Worm (Caenorhabditis elegans) whole organism, young adult: ENCODE measurements around the gene srd-8.

Source experiments
- B0019.2 ChIP-seq: fragments of 200-800 bp; sonication (Bioruptor generic); conservative IDR thresholded peaks from 2 replicates; pipeline ENCODE4 v1.3.6; 2022; ENCODE audit warnings: missing genetic modification reagents, missing genetic modification characterization, missing compliant biosample characterization
- B0035.1 ChIP-seq: sonication (generic microtip); optimal IDR thresholded peaks from 2 replicates; lab custom pipeline; 2016; ENCODE audit warnings: missing genetic modification characterization, mild to moderate bottlenecking, missing compliant biosample characterization, missing genotype, missing genetic modification reagents
- B0261.1 ChIP-seq: sonication (generic microtip); optimal IDR thresholded peaks from 2 replicates; lab custom pipeline; 2016; ENCODE audit warnings: mild to moderate bottlenecking, missing genetic modification characterization, moderate library complexity, missing compliant biosample characterization
- C06A6.2 ChIP-seq: fragments of 200-800 bp; sonication (Bioruptor generic); conservative IDR thresholded peaks from 2 replicates; pipeline ENCODE4 v1.3.6; 2022; ENCODE audit warnings: missing genetic modification characterization, missing compliant biosample characterization
- D2030.7 ChIP-seq: fragments of 200-800 bp; sonication (Bioruptor generic); IDR thresholded peaks from 2 replicates; pipeline ENCODE4 v1.3.6; 2022; ENCODE audit warnings: missing genetic modification reagents, missing genetic modification characterization, missing compliant biosample characterization
- F33H1.4 ChIP-seq: fragments of 200-800 bp; sonication (Bioruptor generic); IDR thresholded peaks from 2 replicates; pipeline ENCODE4 v1.3.6; 2022; ENCODE audit warnings: missing genetic modification reagents, missing genetic modification characterization, missing compliant biosample characterization
- F37B4.10 ChIP-seq: fragments of 200-800 bp; sonication (Bioruptor generic); IDR thresholded peaks from 2 replicates; pipeline ENCODE4 v1.3.6; 2022; ENCODE audit warnings: missing genetic modification characterization, missing compliant biosample characterization
- K11D2.4 ChIP-seq: fragments of 200-800 bp; sonication (Bioruptor generic); IDR thresholded peaks from 2 replicates; pipeline ENCODE4 v1.3.6; 2022; ENCODE audit warnings: missing genetic modification reagents, missing genetic modification characterization, missing compliant biosample characterization
- K12H6.12 ChIP-seq: fragments of 200-800 bp; sonication (Bioruptor generic); optimal IDR thresholded peaks from 2 replicates; lab custom pipeline; 2018; ENCODE audit warnings: mild to moderate bottlenecking, missing genetic modification characterization, missing compliant biosample characterization
- Y79H2A.3 ChIP-seq: fragments of 200-800 bp; sonication (Bioruptor generic); conservative IDR thresholded peaks from 2 replicates; pipeline ENCODE4 v1.3.6; 2022; ENCODE audit warnings: missing genetic modification reagents, missing genetic modification characterization, missing compliant biosample characterization
- Y95B8A.8 ChIP-seq: fragments of 200-800 bp; sonication (Bioruptor generic); IDR thresholded peaks from 2 replicates; pipeline ENCODE4 v1.3.6; 2022; ENCODE audit warnings: missing genetic modification reagents, missing genetic modification characterization, missing compliant biosample characterization
- ZK185.1 ChIP-seq: sonication (generic microtip); optimal IDR thresholded peaks from 2 replicates; lab custom pipeline; 2016; ENCODE audit warnings: mild to moderate bottlenecking, missing genetic modification characterization, missing compliant biosample characterization; ENCODE audit not compliant: poor library complexity, severe bottlenecking
- ama-1 ChIP-seq, 3 experiments: fragments of 150-350 bp in 1 of 3; sonication (generic microtip) in 2 of 3; optimal IDR thresholded peaks; 2 replicates each; lab custom pipeline; 2014 to 2018; ENCODE audit warnings: missing biosample characterization in 2 of 3, missing genetic modification characterization in 2 of 3, missing genetic modification reagents in 2 of 3
- aptf-3 ChIP-seq: fragments of 200-800 bp; sonication (Bioruptor generic); IDR thresholded peaks from 2 replicates; pipeline ENCODE4 v1.3.6; 2022; ENCODE audit warnings: missing genetic modification characterization, missing compliant biosample characterization
- atf-7 ChIP-seq: sonication (generic microtip); optimal IDR thresholded peaks from 2 replicates; lab custom pipeline; 2017; ENCODE audit warnings: mild to moderate bottlenecking, missing genetic modification characterization, missing compliant biosample characterization
- attf-3 ChIP-seq: fragments of 200-800 bp; sonication (Bioruptor generic); conservative IDR thresholded peaks from 2 replicates; pipeline ENCODE4 v1.3.6; 2022; ENCODE audit warnings: missing genetic modification reagents, missing genetic modification characterization, missing compliant biosample characterization
- bed-1 ChIP-seq: fragments of 200-800 bp; sonication (Bioruptor generic); IDR thresholded peaks from 2 replicates; pipeline ENCODE4 v1.3.6; 2022; ENCODE audit warnings: missing genetic modification reagents, missing genetic modification characterization, missing compliant biosample characterization
- bed-2 ChIP-seq: fragments of 200-800 bp; sonication (Bioruptor generic); IDR thresholded peaks from 2 replicates; pipeline ENCODE4 v1.3.6; 2022; ENCODE audit warnings: missing genetic modification reagents, missing genetic modification characterization, missing compliant biosample characterization
- cebp-2 ChIP-seq: fragments of 200-800 bp; sonication (Bioruptor generic); IDR thresholded peaks from 2 replicates; pipeline ENCODE4 v1.3.6; 2022; ENCODE audit warnings: missing genetic modification characterization, missing compliant biosample characterization
- ceh-40 ChIP-seq: fragments of 200-800 bp; sonication (Bioruptor generic); IDR thresholded peaks from 2 replicates; pipeline ENCODE4 v1.3.6; 2022; ENCODE audit warnings: missing genetic modification characterization, missing compliant biosample characterization
- ceh-79 ChIP-seq: sonication (generic microtip); optimal IDR thresholded peaks from 2 replicates; lab custom pipeline; 2017; ENCODE audit warnings: mild to moderate bottlenecking, missing genetic modification characterization, missing compliant biosample characterization
- efl-1 ChIP-seq: fragments of 150-350 bp; optimal IDR thresholded peaks from 2 replicates; lab custom pipeline; 2014; ENCODE audit warnings: missing biosample characterization, missing genetic modification reagents, missing genetic modification characterization
- ets-4 ChIP-seq: fragments of 200-800 bp; sonication (Bioruptor generic); optimal IDR thresholded peaks from 2 replicates; lab custom pipeline; 2018; ENCODE audit warnings: mild to moderate bottlenecking, missing genetic modification characterization, missing compliant biosample characterization
- him-1 ChIP-seq: sonication (generic microtip); optimal IDR thresholded peaks from 2 replicates; lab custom pipeline; 2016; ENCODE audit warnings: missing genotype, missing genetic modification reagents, missing genetic modification characterization, missing compliant biosample characterization
- lag-1 ChIP-seq: fragments of 200-800 bp; sonication (Bioruptor generic); IDR thresholded peaks from 2 replicates; pipeline ENCODE4 v1.3.6; 2022; ENCODE audit warnings: missing genetic modification reagents, missing genetic modification characterization, missing compliant biosample characterization
- lin-54 ChIP-seq: fragments of 200-800 bp; sonication (Bioruptor generic); optimal IDR thresholded peaks from 2 replicates; lab custom pipeline; 2018; ENCODE audit warnings: mild to moderate bottlenecking, missing genetic modification characterization, missing compliant biosample characterization
- lsl-1 ChIP-seq: fragments of 200-800 bp; sonication (Bioruptor generic); optimal IDR thresholded peaks from 2 replicates; lab custom pipeline; 2018; ENCODE audit warnings: mild to moderate bottlenecking, missing genetic modification characterization, moderate library complexity, missing compliant biosample characterization
- madf-6 ChIP-seq: fragments of 200-800 bp; sonication (Bioruptor generic); IDR thresholded peaks from 2 replicates; pipeline ENCODE4 v1.3.6; 2022; ENCODE audit warnings: missing genetic modification reagents, missing genetic modification characterization, missing compliant biosample characterization
- madf-8 ChIP-seq: fragments of 200-800 bp; sonication (Bioruptor generic); conservative IDR thresholded peaks from 2 replicates; pipeline ENCODE4 v1.3.6; 2022; ENCODE audit warnings: missing genetic modification reagents, missing genetic modification characterization, missing compliant biosample characterization
- mes-4 ChIP-seq: sonication (generic microtip); optimal IDR thresholded peaks from 2 replicates; lab custom pipeline; 2016; ENCODE audit warnings: missing genotype, missing genetic modification characterization, missing compliant biosample characterization
- nfya-1 ChIP-seq: sonication (generic microtip); optimal IDR thresholded peaks from 2 replicates; lab custom pipeline; 2017; ENCODE audit warnings: antibody characterized with exemption, missing compliant biosample characterization, missing genetic modification characterization, borderline replicate concordance; ENCODE audit not compliant: insufficient read depth
- nfya-2 ChIP-seq: fragments of 200-800 bp; sonication (Bioruptor generic); IDR thresholded peaks from 2 replicates; pipeline ENCODE4 v1.3.6; 2022; ENCODE audit warnings: missing genetic modification reagents, missing genetic modification characterization, missing compliant biosample characterization
- nhr-80 ChIP-seq: sonication (generic microtip); optimal IDR thresholded peaks from 2 replicates; lab custom pipeline; 2016; ENCODE audit warnings: missing genetic modification characterization, missing compliant biosample characterization
- rpc-1 ChIP-seq, 2 experiments: fragments of 150-350 bp in 1 of 2; sonication (generic microtip) in 1 of 2; optimal IDR thresholded peaks; 2 replicates each; lab custom pipeline; 2014 to 2018; ENCODE audit warnings: missing biosample characterization in 1 of 2, missing genetic modification characterization in 1 of 2, missing genetic modification reagents in 1 of 2, missing genotype in 1 of 2
- sdz-38 ChIP-seq: sonication (generic microtip); optimal IDR thresholded peaks from 2 replicates; lab custom pipeline; 2016; ENCODE audit warnings: missing genotype, missing genetic modification characterization, missing compliant biosample characterization
- sea-2 ChIP-seq: fragments of 200-800 bp; sonication (Bioruptor generic); IDR thresholded peaks from 2 replicates; pipeline ENCODE4 v1.3.6; 2022; ENCODE audit warnings: missing genetic modification characterization, missing compliant biosample characterization
- snpc-1.1 ChIP-seq: sonication (generic microtip); optimal IDR thresholded peaks from 2 replicates; lab custom pipeline; 2017; ENCODE audit warnings: missing genetic modification characterization, mild to moderate bottlenecking, missing compliant biosample characterization, antibody characterized with exemption, moderate library complexity, missing genotype, missing genetic modification reagents; ENCODE audit not compliant: insufficient read depth
- snpc-1.3 ChIP-seq: sonication (generic microtip); optimal IDR thresholded peaks from 2 replicates; lab custom pipeline; 2017; ENCODE audit warnings: missing genetic modification characterization, mild to moderate bottlenecking, missing compliant biosample characterization, antibody characterized with exemption, moderate library complexity, missing genotype, missing genetic modification reagents; ENCODE audit not compliant: insufficient read depth
- unc-130 ChIP-seq: sonication (generic microtip); optimal IDR thresholded peaks from 2 replicates; lab custom pipeline; 2016; ENCODE audit warnings: missing genetic modification reagents, missing genetic modification characterization, missing compliant biosample characterization
- zfh-2 ChIP-seq: fragments of 200-800 bp; sonication (Bioruptor generic); conservative IDR thresholded peaks from 2 replicates; pipeline ENCODE4 v1.3.6; 2022; ENCODE audit warnings: missing genetic modification reagents, missing genetic modification characterization, missing compliant biosample characterization
- zim-3 ChIP-seq: sonication (generic microtip); optimal IDR thresholded peaks from 2 replicates; lab custom pipeline; 2017; ENCODE audit warnings: mild to moderate bottlenecking, missing genetic modification characterization, moderate library complexity, missing compliant biosample characterization
- ztf-18 ChIP-seq: sonication (generic microtip); optimal IDR thresholded peaks from 2 replicates; lab custom pipeline; 2016; ENCODE audit warnings: missing genotype, mild to moderate bottlenecking, missing genetic modification characterization, missing compliant biosample characterization
- ztf-22 ChIP-seq: fragments of 200-800 bp; sonication (Bioruptor generic); optimal IDR thresholded peaks from 2 replicates; lab custom pipeline; 2018; ENCODE audit warnings: mild to moderate bottlenecking, missing genetic modification characterization, moderate library complexity, missing compliant biosample characterization
- ztf-25 ChIP-seq: fragments of 200-800 bp; sonication (Bioruptor generic); IDR thresholded peaks from 2 replicates; pipeline ENCODE4 v1.3.6; 2022; ENCODE audit warnings: missing genetic modification reagents, missing genetic modification characterization, missing compliant biosample characterization
- ztf-28 ChIP-seq: fragments of 200-800 bp; sonication (Bioruptor generic); IDR thresholded peaks from 2 replicates; pipeline ENCODE4 v1.3.6; 2022; ENCODE audit warnings: missing genetic modification reagents, missing genetic modification characterization, missing compliant biosample characterization
- ztf-3 ChIP-seq: fragments of 200-800 bp; sonication (Bioruptor generic); optimal IDR thresholded peaks from 2 replicates; lab custom pipeline; 2018; ENCODE audit warnings: mild to moderate bottlenecking, missing genetic modification characterization, missing compliant biosample characterization

Gene srd-8

ce11 chrIV:5666115-5667028, 21.0 kb upstream of the srd-8 start (continued):
- TF ChIP-seq sdz-38 (no peak), K11D2.4 (no peak), bed-1 (no peak), snpc-1.3 (peak; percentile 47), F37B4.10 (no peak), atf-7 (tag; lab: Kevin White, UChicago) (no peak), madf-8 (GFP tag; lab: Robert Waterston, UW) (peak; percentile 71), him-1 (no peak), nfya-2 (no peak), ztf-22 (GFP tag; lab: Kevin White, UChicago) (no peak), zim-3 (tag; lab: Kevin White, UChicago) (no peak), cebp-2 (GFP tag; lab: Robert Waterston, UW) (no peak), rpc-1 (optimal IDR thresholded peaks at IDR 0.05; lab: Kevin White, UChicago) (no peak), rpc-1 (tag; optimal IDR thresholded peaks at IDR 0.05; lab: Kevin White, UChicago) (no peak), ztf-18 (tag; lab: Kevin White, UChicago) (no peak), lsl-1 (GFP tag; lab: Kevin White, UChicago) (peak; percentile 87), nfya-1 (tag; lab: Kevin White, UChicago) (no peak), ets-4 (GFP tag; lab: Kevin White, UChicago) (no peak), B0019.2 (no peak), efl-1 (peak; percentile 76), ama-1 (optimal IDR thresholded peaks at IDR 0.05; lab: Kevin White, UChicago) (no peak), ama-1 (GFP tag; optimal IDR thresholded peaks at IDR 0.05; lab: Kevin White, UChicago) (no peak), unc-130 (GFP tag; lab: Kevin White, UChicago) (no peak), ztf-28 (GFP tag; lab: Robert Waterston, UW) (no peak), bed-2 (GFP tag; lab: Robert Waterston, UW) (no peak), C06A6.2 (GFP tag; lab: Robert Waterston, UW) (no peak), ZK185.1 (no peak), zfh-2 (no peak), ztf-3 (GFP tag; lab: Kevin White, UChicago) (no peak), lin-54 (GFP tag; lab: Kevin White, UChicago) (peak; percentile 73), D2030.7 (GFP tag; lab: Robert Waterston, UW) (peak; percentile 78), ztf-25 (GFP tag; lab: Robert Waterston, UW) (no peak), madf-6 (GFP tag; lab: Robert Waterston, UW) (peak; percentile 89), ceh-79 (tag; lab: Kevin White, UChicago) (no peak), attf-3 (peak; percentile 92), sea-2 (GFP tag; lab: Robert Waterston, UW) (no peak), aptf-3 (GFP tag; lab: Robert Waterston, UW) (no peak), mes-4 (tag; lab: Kevin White, UChicago) (no peak), snpc-1.1 (tag; lab: Kevin White, UChicago) (peak; percentile 12), K12H6.12 (tag; lab: Kevin White, UChicago) (no peak), F33H1.4 (GFP tag; lab: Robert Waterston, UW) (peak; percentile 34; the same call in 1 of the 2 replicates), B0261.1 (tag; lab: Kevin White, UChicago) (no peak), Y79H2A.3 (no peak), nhr-80 (peak; percentile 19), Y95B8A.8 (GFP tag; lab: Robert Waterston, UW) (no peak), B0035.1 (tag; lab: Kevin White, UChicago) (no peak), ceh-40 (no peak), lag-1 (no peak)
